Fruit fly (Drosophila melanogaster) whole organism, embryonic: ENCODE data around the gene CG12811.

Source experiments
- CG12942 ChIP-seq: fragments of 200-800 bp; sonication (Bioruptor generic); optimal IDR thresholded peaks from 3 replicates; lab custom pipeline; 2016; ENCODE audit warnings: missing biosample characterization, missing genetic modification characterization
- CG15514 ChIP-seq: fragments of 200-800 bp; sonication (Bioruptor generic); optimal IDR thresholded peaks from 3 replicates; lab custom pipeline; 2017; ENCODE audit warnings: missing biosample characterization, missing genetic modification characterization, mild to moderate bottlenecking, moderate library complexity, missing genetic modification reagents
- CG18764 ChIP-seq: fragments of 200-800 bp; sonication (Bioruptor generic); optimal IDR thresholded peaks from 3 replicates; lab custom pipeline; 2016; ENCODE audit warnings: missing biosample characterization, missing genetic modification characterization
- CG32772 ChIP-seq: fragments of 200-800 bp; sonication (Bioruptor generic); IDR thresholded peaks from 2 replicates; pipeline ENCODE4 v1.3.6; 2022; ENCODE audit warnings: missing biosample characterization, missing genetic modification characterization
- Sin3A ChIP-seq: fragments of >200 bp; optimal IDR thresholded peaks from 2 replicates; lab custom pipeline; 2018
- Sox102F ChIP-seq: fragments of 200-800 bp; sonication (Bioruptor generic); optimal IDR thresholded peaks from 2 replicates; lab custom pipeline; 2018; ENCODE audit warnings: missing biosample characterization, mild to moderate bottlenecking, missing genetic modification characterization, moderate library complexity
- ac ChIP-seq: fragments of 200-800 bp; sonication (Bioruptor generic); optimal IDR thresholded peaks from 3 replicates; lab custom pipeline; 2017; ENCODE audit warnings: missing biosample characterization, mild to moderate bottlenecking, missing genetic modification characterization
- disco-r ChIP-seq: fragments of 200-800 bp; sonication (Bioruptor generic); optimal IDR thresholded peaks from 2 replicates; lab custom pipeline; 2016; ENCODE audit warnings: missing biosample characterization, missing genetic modification characterization
- klu ChIP-seq: fragments of 200-800 bp; sonication (Bioruptor generic); IDR thresholded peaks from 2 replicates; pipeline ENCODE4 v1.3.6; 2022; ENCODE audit warnings: missing biosample characterization, missing genetic modification characterization
- luna ChIP-seq: fragments of 200-800 bp; sonication (Bioruptor generic); optimal IDR thresholded peaks from 2 replicates; lab custom pipeline; 2016; ENCODE audit warnings: missing biosample characterization, missing genetic modification characterization
- pita ChIP-seq: fragments of 200-800 bp; sonication (Bioruptor generic); optimal IDR thresholded peaks from 2 replicates; lab custom pipeline; 2017; ENCODE audit warnings: missing biosample characterization, mild to moderate bottlenecking, missing genetic modification characterization
- sc ChIP-seq, 3 experiments: fragments of >200 bp in 2 of 3; fragments of 200-800 bp in 1 of 3; sonication (Bioruptor generic) in 1 of 3; optimal IDR thresholded peaks; 2 replicates in 2 of 3; 3 replicates in 1 of 3; lab custom pipeline; 2017; ENCODE audit warnings: mild to moderate bottlenecking in 1 of 3, missing biosample characterization in 1 of 3, missing genetic modification characterization in 1 of 3, missing genetic modification reagents in 1 of 3
- sens ChIP-seq: fragments of 200-800 bp; sonication (Bioruptor generic); peaks from one replicate; lab custom pipeline; 2016; ENCODE audit warnings: missing biosample characterization, missing genetic modification characterization
- shn ChIP-seq: fragments of 200-800 bp; sonication (Bioruptor generic); optimal IDR thresholded peaks from 3 replicates; lab custom pipeline; 2016; ENCODE audit warnings: missing biosample characterization, missing genetic modification characterization
- trem ChIP-seq: fragments of 200-800 bp; optimal IDR thresholded peaks from 3 replicates; lab custom pipeline; 2019; ENCODE audit warnings: missing biosample characterization, mild to moderate bottlenecking, missing genetic modification characterization, moderate library complexity
- vvl ChIP-seq: fragments of 200-800 bp; sonication (Bioruptor generic); IDR thresholded peaks from 2 replicates; pipeline ENCODE4 v1.3.6; 2022; ENCODE audit warnings: missing biosample characterization, missing genetic modification characterization

Gene CG12811

DNA sequence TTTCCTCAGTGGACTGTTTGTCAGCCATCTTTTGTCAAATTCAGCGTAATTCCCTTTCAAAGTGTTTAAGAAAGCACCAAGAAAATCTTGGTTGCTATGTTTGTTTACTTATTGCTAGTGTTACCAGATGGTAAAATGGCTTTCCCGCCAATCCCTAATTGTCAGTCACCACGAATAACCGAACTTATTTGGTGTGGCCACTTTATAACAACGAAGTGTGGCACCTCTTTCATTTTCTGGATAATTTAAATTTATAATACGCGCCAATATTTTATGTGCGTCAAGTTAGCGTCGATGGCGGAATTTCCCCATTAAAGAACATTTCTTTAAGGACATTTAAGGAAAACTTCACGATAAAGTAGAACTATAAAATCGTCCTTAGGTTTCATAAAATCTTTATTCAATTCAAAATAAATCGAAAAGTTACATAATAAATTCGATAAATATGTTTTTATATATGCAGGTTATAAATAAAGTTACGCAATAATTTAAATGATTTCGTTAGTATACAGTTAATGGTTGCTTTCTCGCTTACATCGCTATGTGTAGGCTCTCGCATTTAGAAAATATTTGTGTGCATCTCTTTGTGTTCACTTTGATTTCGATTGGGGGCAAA lies 47.3 kb downstream of the CG12811 start, which contains the start of gene CG5359 (continued):
- TF ChIP-seq luna (GFP tag; lab: Kevin White, UChicago) (no peak), pita (GFP tag; lab: Kevin White, UChicago) (no peak), disco-r (GFP tag; lab: Kevin White, UChicago) (no peak), Sox102F (GFP tag; lab: Kevin White, UChicago) (no peak), ac (GFP tag; lab: Kevin White, UChicago) (no peak), sc (optimal IDR thresholded peaks at IDR 0.05; lab: Kevin White, UChicago) (no peak), sc (GFP tag; optimal IDR thresholded peaks at IDR 0.05; lab: Kevin White, UChicago) (no peak), trem (tag; lab: Kevin White, UChicago) (peak; percentile 62), shn (GFP tag; lab: Kevin White, UChicago) (no peak), CG18764 (GFP tag; lab: Kevin White, UChicago) (no peak), CG15514 (peak; percentile 58), sens (GFP tag; lab: Kevin White, UChicago) (peak; percentile 37), CG32772 (GFP tag; lab: Robert Waterston, UW) (no peak), vvl (GFP tag; lab: Robert Waterston, UW) (peak; percentile 30; the same call in 1 of the 2 replicates), Sin3A (lab: Kevin White, UChicago) (peak; percentile 31), CG12942 (GFP tag; lab: Kevin White, UChicago) (no peak), klu (no peak)
